Worm (Caenorhabditis elegans) whole organism, young adult: Measurements from ENCODE around the gene wapl-1.

Source experiments
- B0336.3 ChIP-seq: fragments of 200-800 bp; sonication (Bioruptor generic); IDR thresholded peaks from 2 replicates; pipeline ENCODE4 v1.3.6; 2022; ENCODE audit warnings: missing genetic modification characterization, missing compliant biosample characterization
- C17E4.6 ChIP-seq: fragments of 200-800 bp; sonication (Bioruptor generic); IDR thresholded peaks from 2 replicates; pipeline ENCODE4 v1.3.6; 2022; ENCODE audit warnings: missing genetic modification reagents, missing genetic modification characterization, missing compliant biosample characterization
- F33H1.4 ChIP-seq: fragments of 200-800 bp; sonication (Bioruptor generic); IDR thresholded peaks from 2 replicates; pipeline ENCODE4 v1.3.6; 2022; ENCODE audit warnings: missing genetic modification reagents, missing genetic modification characterization, missing compliant biosample characterization
- F52B5.7 ChIP-seq: sonication (generic microtip); optimal IDR thresholded peaks from 2 replicates; lab custom pipeline; 2016; ENCODE audit warnings: mild to moderate bottlenecking, missing genetic modification characterization, missing compliant biosample characterization
- F55B11.4 ChIP-seq: sonication (generic microtip); optimal IDR thresholded peaks from 2 replicates; lab custom pipeline; 2016; ENCODE audit warnings: missing compliant biosample characterization, missing genetic modification characterization, borderline replicate concordance; ENCODE audit not compliant: insufficient read depth
- K12H6.12 ChIP-seq: fragments of 200-800 bp; sonication (Bioruptor generic); optimal IDR thresholded peaks from 2 replicates; lab custom pipeline; 2018; ENCODE audit warnings: mild to moderate bottlenecking, missing genetic modification characterization, missing compliant biosample characterization
- T07F8.4 ChIP-seq: sonication (generic microtip); optimal IDR thresholded peaks from 2 replicates; lab custom pipeline; 2016; ENCODE audit warnings: mild to moderate bottlenecking, missing genetic modification characterization, moderate library complexity, missing compliant biosample characterization
- Y56A3A.18 ChIP-seq: fragments of 200-800 bp; sonication (Bioruptor generic); IDR thresholded peaks from 2 replicates; pipeline ENCODE4 v1.3.6; 2022; ENCODE audit warnings: missing genetic modification reagents, missing genetic modification characterization, missing compliant biosample characterization
- Y67H2A.10 ChIP-seq: fragments of 200-800 bp; sonication (Bioruptor generic); conservative IDR thresholded peaks from 2 replicates; pipeline ENCODE4 v1.3.6; 2022; ENCODE audit warnings: missing genetic modification reagents, missing genetic modification characterization, missing compliant biosample characterization
- Y79H2A.3 ChIP-seq: fragments of 200-800 bp; sonication (Bioruptor generic); conservative IDR thresholded peaks from 2 replicates; pipeline ENCODE4 v1.3.6; 2022; ENCODE audit warnings: missing genetic modification reagents, missing genetic modification characterization, missing compliant biosample characterization
- ZK185.1 ChIP-seq: sonication (generic microtip); optimal IDR thresholded peaks from 2 replicates; lab custom pipeline; 2016; ENCODE audit warnings: mild to moderate bottlenecking, missing genetic modification characterization, missing compliant biosample characterization; ENCODE audit not compliant: poor library complexity, severe bottlenecking
- ama-1 ChIP-seq, 3 experiments: fragments of 150-350 bp in 1 of 3; sonication (generic microtip) in 2 of 3; optimal IDR thresholded peaks; 2 replicates each; lab custom pipeline; 2014 to 2018; ENCODE audit warnings: missing biosample characterization in 2 of 3, missing genetic modification characterization in 2 of 3, missing genetic modification reagents in 2 of 3
- atf-7 ChIP-seq: sonication (generic microtip); optimal IDR thresholded peaks from 2 replicates; lab custom pipeline; 2017; ENCODE audit warnings: mild to moderate bottlenecking, missing genetic modification characterization, missing compliant biosample characterization
- athp-1 ChIP-seq: sonication (generic microtip); optimal IDR thresholded peaks from 2 replicates; lab custom pipeline; 2017; ENCODE audit warnings: mild to moderate bottlenecking, missing genetic modification characterization, missing compliant biosample characterization
- ceh-100 ChIP-seq: fragments of 200-800 bp; sonication (Bioruptor generic); IDR thresholded peaks from 2 replicates; pipeline ENCODE4 v1.3.6; 2022; ENCODE audit warnings: missing genetic modification reagents, missing genetic modification characterization, missing compliant biosample characterization
- ceh-40 ChIP-seq: fragments of 200-800 bp; sonication (Bioruptor generic); IDR thresholded peaks from 2 replicates; pipeline ENCODE4 v1.3.6; 2022; ENCODE audit warnings: missing genetic modification characterization, missing compliant biosample characterization
- chd-7 ChIP-seq: sonication (generic microtip); optimal IDR thresholded peaks from 2 replicates; lab custom pipeline; 2016; ENCODE audit warnings: mild to moderate bottlenecking, missing genetic modification characterization, moderate library complexity, missing compliant biosample characterization
- dox-1 ChIP-seq: fragments of 200-800 bp; sonication (Bioruptor generic); IDR thresholded peaks from 2 replicates; pipeline ENCODE4 v1.3.6; 2022; ENCODE audit warnings: missing genetic modification reagents, missing genetic modification characterization, missing compliant biosample characterization
- efl-1 ChIP-seq: fragments of 150-350 bp; optimal IDR thresholded peaks from 2 replicates; lab custom pipeline; 2014; ENCODE audit warnings: missing biosample characterization, missing genetic modification reagents, missing genetic modification characterization
- hlh-26 ChIP-seq: fragments of 200-800 bp; sonication (Bioruptor generic); conservative IDR thresholded peaks from 2 replicates; pipeline ENCODE4 v1.3.6; 2022; ENCODE audit warnings: missing genetic modification reagents, missing genetic modification characterization, missing compliant biosample characterization
- hmg-20 ChIP-seq: fragments of 200-800 bp; sonication (Bioruptor generic); IDR thresholded peaks from 2 replicates; pipeline ENCODE4 v1.3.6; 2022; ENCODE audit warnings: missing genetic modification reagents, missing genetic modification characterization, missing compliant biosample characterization
- hsf-1 ChIP-seq: fragments of 200-800 bp; sonication (Bioruptor generic); IDR thresholded peaks from 2 replicates; pipeline ENCODE4 v1.3.6; 2022; ENCODE audit warnings: missing genetic modification reagents, missing genetic modification characterization, missing compliant biosample characterization
- lin-26 ChIP-seq: fragments of 200-800 bp; sonication (Bioruptor generic); IDR thresholded peaks from 2 replicates; pipeline ENCODE4 v1.3.6; 2022; ENCODE audit warnings: missing genetic modification reagents, missing genetic modification characterization, missing compliant biosample characterization
- lsy-27 ChIP-seq: sonication (generic microtip); optimal IDR thresholded peaks from 2 replicates; lab custom pipeline; 2017; ENCODE audit warnings: missing genetic modification characterization, mild to moderate bottlenecking, missing compliant biosample characterization, antibody characterized with exemption, missing genotype, borderline replicate concordance; ENCODE audit not compliant: insufficient read depth
- mcd-1 ChIP-seq: fragments of 200-800 bp; sonication (Bioruptor generic); IDR thresholded peaks from 2 replicates; pipeline ENCODE4 v1.3.6; 2022; ENCODE audit warnings: missing genetic modification reagents, missing genetic modification characterization, missing compliant biosample characterization
- mel-28 ChIP-seq: sonication (generic microtip); optimal IDR thresholded peaks from 2 replicates; lab custom pipeline; 2016; ENCODE audit warnings: borderline replicate concordance, mild to moderate bottlenecking, missing genetic modification characterization, missing compliant biosample characterization
- nfya-2 ChIP-seq: fragments of 200-800 bp; sonication (Bioruptor generic); IDR thresholded peaks from 2 replicates; pipeline ENCODE4 v1.3.6; 2022; ENCODE audit warnings: missing genetic modification reagents, missing genetic modification characterization, missing compliant biosample characterization
- nfyb-1 ChIP-seq: fragments of 200-800 bp; sonication (Bioruptor generic); IDR thresholded peaks from 2 replicates; pipeline ENCODE4 v1.3.6; 2022; ENCODE audit warnings: missing genetic modification reagents, missing genetic modification characterization, missing compliant biosample characterization
- sea-2 ChIP-seq: fragments of 200-800 bp; sonication (Bioruptor generic); IDR thresholded peaks from 2 replicates; pipeline ENCODE4 v1.3.6; 2022; ENCODE audit warnings: missing genetic modification characterization, missing compliant biosample characterization
- unc-130 ChIP-seq: sonication (generic microtip); optimal IDR thresholded peaks from 2 replicates; lab custom pipeline; 2016; ENCODE audit warnings: missing genetic modification reagents, missing genetic modification characterization, missing compliant biosample characterization
- unc-62 ChIP-seq: fragments of 150-350 bp; optimal IDR thresholded peaks from 2 replicates; lab custom pipeline; 2014; ENCODE audit warnings: missing biosample characterization, missing genetic modification reagents, missing genetic modification characterization
- zfh-2 ChIP-seq: fragments of 200-800 bp; sonication (Bioruptor generic); conservative IDR thresholded peaks from 2 replicates; pipeline ENCODE4 v1.3.6; 2022; ENCODE audit warnings: missing genetic modification reagents, missing genetic modification characterization, missing compliant biosample characterization
- ztf-22 ChIP-seq: fragments of 200-800 bp; sonication (Bioruptor generic); optimal IDR thresholded peaks from 2 replicates; lab custom pipeline; 2018; ENCODE audit warnings: mild to moderate bottlenecking, missing genetic modification characterization, moderate library complexity, missing compliant biosample characterization
- ztf-26 ChIP-seq: sonication (generic microtip); optimal IDR thresholded peaks from 2 replicates; lab custom pipeline; 2017; ENCODE audit warnings: missing genetic modification characterization, missing compliant biosample characterization
- ztf-3 ChIP-seq: fragments of 200-800 bp; sonication (Bioruptor generic); optimal IDR thresholded peaks from 2 replicates; lab custom pipeline; 2018; ENCODE audit warnings: mild to moderate bottlenecking, missing genetic modification characterization, missing compliant biosample characterization

Gene wapl-1

ce11 chrIV:4413114-4413513 is 32.4 kb downstream of the wapl-1 start:
- TF ChIP-seq zfh-2 (0 out of 2 replicates have a peak, but pooled peaks have one; percentile 35), T07F8.4 (tag; lab: Kevin White, UChicago) (no peak), B0336.3 (GFP tag; lab: Robert Waterston, UW) (no peak), F55B11.4 (no peak), atf-7 (tag; lab: Kevin White, UChicago) (peak; percentile 15), Y67H2A.10 (GFP tag; lab: Robert Waterston, UW) (no peak), unc-62 (GFP tag; lab: Kevin White, UChicago) (no peak), chd-7 (tag; lab: Kevin White, UChicago) (peak; percentile 46), hlh-26 (GFP tag; lab: Robert Waterston, UW) (no peak), ceh-40 (GFP tag; lab: Robert Waterston, UW) (no peak), ztf-26 (no peak), nfyb-1 (GFP tag; lab: Robert Waterston, UW) (no peak), ztf-22 (GFP tag; lab: Kevin White, UChicago) (no peak), unc-130 (GFP tag; lab: Kevin White, UChicago) (no peak), hsf-1 (0 out of 2 replicates have a peak, but pooled peaks have one; percentile 22), K12H6.12 (tag; lab: Kevin White, UChicago) (no peak), F52B5.7 (peak; percentile 23), Y56A3A.18 (GFP tag; lab: Robert Waterston, UW) (no peak), nfya-2 (no peak), efl-1 (no peak), dox-1 (GFP tag; lab: Robert Waterston, UW) (peak; percentile 33; the same call in 1 of the 2 replicates)

- TF ChIP-seq ztf-3 (GFP tag; lab: Kevin White, UChicago) (no peak), ceh-40 (GFP tag; lab: Robert Waterston, UW) (no peak), sea-2 (GFP tag; lab: Robert Waterston, UW) (no peak), Y79H2A.3 (0 out of 2 replicates have a peak, but pooled peaks have one; percentile 58), zfh-2 (peak; percentile 69), mcd-1 (GFP tag; lab: Robert Waterston, UW) (0 out of 2 replicates have a peak, but pooled peaks have one; percentile 6), lsy-27 (no peak), lin-26 (GFP tag; lab: Robert Waterston, UW) (no peak), ZK185.1 (tag; lab: Kevin White, UChicago) (no peak)
These were observed 33.6 kb downstream of the wapl-1 start for ce11 chrIV:4411948-4412335.

DNA sequence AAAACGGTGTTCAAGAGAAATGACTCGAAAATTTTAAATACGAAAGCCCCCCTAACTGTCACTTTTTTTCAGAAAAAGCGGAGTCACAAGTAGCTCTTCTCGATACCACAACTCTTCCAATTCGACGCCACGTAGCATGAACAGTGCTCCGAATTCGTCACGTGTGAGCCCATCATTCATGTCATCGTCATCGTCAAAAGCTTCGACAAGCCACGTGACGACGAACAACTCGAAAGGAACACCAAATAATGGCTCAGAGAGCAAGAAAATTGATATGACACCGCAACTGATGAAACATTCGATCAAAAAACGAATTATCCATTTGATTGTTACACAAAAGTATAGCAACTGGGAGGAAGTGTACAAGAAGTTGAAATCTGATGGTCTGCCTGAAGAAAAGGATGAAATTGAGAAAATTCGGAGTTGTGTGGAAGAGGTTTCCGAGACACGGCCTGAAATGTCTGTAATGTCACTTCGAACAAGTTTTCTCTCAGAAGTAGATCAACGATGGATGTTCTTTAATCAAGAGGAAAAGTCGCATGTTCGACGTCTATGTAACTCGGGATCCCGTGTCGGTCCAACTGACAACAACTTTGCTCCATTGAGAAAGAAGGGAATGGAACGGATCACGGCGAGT is 34.1 kb downstream of the wapl-1 start:
- TF ChIP-seq ceh-100 (GFP tag; lab: Robert Waterston, UW), result no peak
- no peak for TF ChIP-seq athp-1 (tag; lab: Kevin White, UChicago)
- TF ChIP-seq lin-26 (GFP tag; lab: Robert Waterston, UW), result no peak

DNA sequence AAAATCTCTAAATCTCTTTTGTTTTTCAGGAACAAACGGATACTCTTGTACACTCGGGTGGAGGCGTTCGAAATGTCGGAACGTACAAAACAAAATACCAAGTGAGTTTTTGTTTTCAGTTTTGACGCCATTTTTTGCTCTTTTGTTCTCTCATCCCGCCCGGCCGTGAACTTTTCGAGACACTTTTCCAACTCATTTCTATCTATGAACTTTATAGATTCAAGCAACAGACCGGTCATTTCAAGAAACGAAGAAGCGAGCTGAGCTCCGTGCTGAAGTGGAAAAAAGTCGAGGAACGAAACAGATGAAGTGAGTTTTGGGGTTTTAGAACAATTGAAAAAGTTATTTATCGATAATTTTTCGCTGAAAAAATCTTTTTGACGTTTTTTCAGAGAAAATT is 35.0 kb downstream of the wapl-1 start:
- TF ChIP-seq ama-1 (optimal IDR thresholded peaks at IDR 0.05; lab: Kevin White, UChicago), result no peak
- TF ChIP-seq ama-1 (GFP tag; optimal IDR thresholded peaks at IDR 0.05; lab: Kevin White, UChicago), result no peak
- no peak for TF ChIP-seq F55B11.4
- TF ChIP-seq Y56A3A.18 (GFP tag; lab: Robert Waterston, UW), result no peak
- no peak for TF ChIP-seq mel-28
- TF ChIP-seq ztf-22 (GFP tag; lab: Kevin White, UChicago), result no peak
- no peak for TF ChIP-seq T07F8.4 (tag; lab: Kevin White, UChicago)
- TF ChIP-seq C17E4.6, result no peak
- no peak for TF ChIP-seq hmg-20 (GFP tag; lab: Robert Waterston, UW)
- TF ChIP-seq F33H1.4 (GFP tag; lab: Robert Waterston, UW), result no peak
